Worm (Caenorhabditis elegans): Measurements from ENCODE around the gene bath-44.

- TF ChIP-seq snpc-4 (tag; optimal IDR thresholded peaks at IDR 0.05) (no peak), nhr-28 (tag; optimal IDR thresholded peaks at IDR 0.05) (no peak), nhr-76 (tag; optimal IDR thresholded peaks at IDR 0.05) (no peak), mls-2 (tag; optimal IDR thresholded peaks at IDR 0.05) (no peak), lsy-2 (tag; optimal IDR thresholded peaks at IDR 0.05) (no peak)
Measured at ce11 chrII:7413275-7413674, 18.5 kb downstream of the bath-44 start.

All from whole organism, mixed stage, embryonic.